Fruit fly (Drosophila melanogaster) whole organism, prepupa: ENCODE results near the gene RpL24-like.

ENCODE experiments used
- Blimp-1 ChIP-seq: fragments of 200-800 bp; sonication (Bioruptor generic); optimal IDR thresholded peaks from 3 replicates; lab custom pipeline; 2017; ENCODE audit warnings: missing biosample characterization, missing genetic modification characterization, mild to moderate bottlenecking, moderate library complexity, missing genetic modification reagents
- CG11294 ChIP-seq: fragments of 200-800 bp; sonication (Bioruptor generic); IDR thresholded peaks from 2 replicates; pipeline ENCODE4 v1.3.6; 2022; ENCODE audit warnings: missing biosample characterization, missing genetic modification characterization
- CG11902 ChIP-seq: fragments of 200-800 bp; sonication (Bioruptor generic); optimal IDR thresholded peaks from 3 replicates; lab custom pipeline; 2016; ENCODE audit warnings: missing biosample characterization, missing genetic modification characterization
- CG1621 ChIP-seq: fragments of 200-800 bp; sonication (Bioruptor generic); optimal IDR thresholded peaks from 3 replicates; lab custom pipeline; 2018; ENCODE audit warnings: missing biosample characterization, mild to moderate bottlenecking, missing genetic modification characterization
- CG16779 ChIP-seq: fragments of 200-800 bp; sonication (Bioruptor generic); optimal IDR thresholded peaks from 3 replicates; lab custom pipeline; 2017; ENCODE audit warnings: missing biosample characterization, mild to moderate bottlenecking, missing genetic modification characterization
- CG31627 ChIP-seq: fragments of 200-800 bp; sonication (Bioruptor generic); optimal IDR thresholded peaks from 3 replicates; lab custom pipeline; 2016; ENCODE audit warnings: missing biosample characterization, missing genetic modification characterization
- CG32006 ChIP-seq: fragments of 200-800 bp; sonication (Bioruptor generic); optimal IDR thresholded peaks from 3 replicates; lab custom pipeline; 2017; ENCODE audit warnings: missing biosample characterization, mild to moderate bottlenecking, missing genetic modification characterization
- CG3919 ChIP-seq: fragments of 200-800 bp; sonication (Bioruptor generic); optimal IDR thresholded peaks from 3 replicates; lab custom pipeline; 2016; ENCODE audit warnings: missing biosample characterization, missing genetic modification characterization
- CG4318 ChIP-seq: fragments of 200-800 bp; sonication (Bioruptor generic); optimal IDR thresholded peaks from 3 replicates; lab custom pipeline; 2017; ENCODE audit warnings: missing biosample characterization, mild to moderate bottlenecking, missing genetic modification characterization
- CG6792 ChIP-seq: fragments of 200-800 bp; sonication (Bioruptor generic); optimal IDR thresholded peaks from 3 replicates; lab custom pipeline; 2016; ENCODE audit warnings: missing biosample characterization, missing genetic modification characterization
- CG6808 ChIP-seq: fragments of 200-800 bp; sonication (Bioruptor generic); optimal IDR thresholded peaks from 3 replicates; lab custom pipeline; 2017; ENCODE audit warnings: missing biosample characterization, missing genetic modification characterization, mild to moderate bottlenecking, moderate library complexity, missing genetic modification reagents
- CG6854 ChIP-seq: fragments of 200-800 bp; sonication (Bioruptor generic); optimal IDR thresholded peaks from 2 replicates; lab custom pipeline; 2017; ENCODE audit warnings: missing biosample characterization, mild to moderate bottlenecking, missing genetic modification characterization
- CG7368 ChIP-seq: fragments of 200-800 bp; sonication (Bioruptor generic); optimal IDR thresholded peaks from 3 replicates; lab custom pipeline; 2016; ENCODE audit warnings: missing biosample characterization, missing genetic modification characterization
- CG8119 ChIP-seq: fragments of 200-800 bp; sonication (Bioruptor generic); IDR thresholded peaks from 3 replicates; pipeline ENCODE4 v1.3.6; 2022; ENCODE audit warnings: missing biosample characterization, missing genetic modification characterization
- CG8319 ChIP-seq: fragments of 200-800 bp; sonication (Bioruptor generic); optimal IDR thresholded peaks from 3 replicates; lab custom pipeline; 2016; ENCODE audit warnings: missing biosample characterization, missing genetic modification characterization
- CG9139 ChIP-seq: fragments of 200-800 bp; sonication (Bioruptor generic); optimal IDR thresholded peaks from 3 replicates; lab custom pipeline; 2017; ENCODE audit warnings: missing biosample characterization, mild to moderate bottlenecking, missing genetic modification characterization
- Eip75B ChIP-seq: fragments of 200-800 bp; sonication (Bioruptor generic); optimal IDR thresholded peaks from 3 replicates; lab custom pipeline; 2016; ENCODE audit warnings: missing biosample characterization, missing genetic modification characterization
- Eip78C ChIP-seq: fragments of 200-800 bp; sonication (Bioruptor generic); peaks from one replicate; lab custom pipeline; 2016; ENCODE audit warnings: missing biosample characterization, missing genetic modification characterization
- Eip93F ChIP-seq: fragments of 200-800 bp; sonication (Bioruptor generic); optimal IDR thresholded peaks from 2 replicates; lab custom pipeline; 2016; ENCODE audit warnings: missing biosample characterization, mild to moderate bottlenecking, missing genetic modification characterization
- Ets21C ChIP-seq: fragments of 200-800 bp; sonication (Bioruptor generic); optimal IDR thresholded peaks from 3 replicates; lab custom pipeline; 2016; ENCODE audit warnings: missing biosample characterization, missing genetic modification characterization
- Ets96B ChIP-seq: fragments of 200-800 bp; optimal IDR thresholded peaks from 2 replicates; lab custom pipeline; 2019; ENCODE audit warnings: missing biosample characterization, mild to moderate bottlenecking, missing genetic modification characterization, moderate library complexity
- Gug ChIP-seq: fragments of 200-800 bp; sonication (Bioruptor generic); IDR thresholded peaks from 2 replicates; pipeline ENCODE4 v1.3.6; 2022; ENCODE audit warnings: missing biosample characterization, missing genetic modification characterization
- Hr38 ChIP-seq: sonication (Bioruptor generic); optimal IDR thresholded peaks from 2 replicates; lab custom pipeline; 2016; ENCODE audit warnings: missing biosample characterization, missing genetic modification characterization
- Hr39 ChIP-seq: fragments of 200-800 bp; sonication (Bioruptor generic); optimal IDR thresholded peaks from 2 replicates; lab custom pipeline; 2016; ENCODE audit warnings: missing biosample characterization, missing genetic modification characterization
- Hr4 ChIP-seq: fragments of 200-800 bp; sonication (Bioruptor generic); optimal IDR thresholded peaks from 3 replicates; lab custom pipeline; 2016; ENCODE audit warnings: missing biosample characterization, missing genetic modification characterization
- Lpt ChIP-seq: fragments of 200-800 bp; sonication (Bioruptor generic); optimal IDR thresholded peaks from 3 replicates; lab custom pipeline; 2016; ENCODE audit warnings: missing biosample characterization, missing genetic modification characterization
- Met ChIP-seq: fragments of 200-800 bp; sonication (Bioruptor generic); optimal IDR thresholded peaks from 3 replicates; lab custom pipeline; 2016; ENCODE audit warnings: missing biosample characterization, missing genetic modification characterization
- Sox102F ChIP-seq: fragments of 200-800 bp; sonication (Bioruptor generic); optimal IDR thresholded peaks from 2 replicates; lab custom pipeline; 2016; ENCODE audit warnings: missing biosample characterization, mild to moderate bottlenecking, missing genetic modification characterization
- Sox14 ChIP-seq: fragments of 200-800 bp; sonication (Bioruptor generic); optimal IDR thresholded peaks from 3 replicates; lab custom pipeline; 2016; ENCODE audit warnings: missing biosample characterization, missing genetic modification characterization
- Sox15 ChIP-seq: fragments of 200-800 bp; sonication (Bioruptor generic); optimal IDR thresholded peaks from 3 replicates; lab custom pipeline; 2016; ENCODE audit warnings: missing biosample characterization, missing genetic modification characterization
- acj6 ChIP-seq: fragments of 200-800 bp; sonication (Bioruptor generic); optimal IDR thresholded peaks from 3 replicates; lab custom pipeline; 2016; ENCODE audit warnings: missing biosample characterization, missing genetic modification characterization
- cyc ChIP-seq: fragments of 200-800 bp; sonication (Bioruptor generic); optimal IDR thresholded peaks from 3 replicates; lab custom pipeline; 2016; ENCODE audit warnings: missing biosample characterization, missing genetic modification characterization
- dac ChIP-seq: fragments of 200-800 bp; sonication (Bioruptor generic); optimal IDR thresholded peaks from 2 replicates; lab custom pipeline; 2017; ENCODE audit warnings: missing biosample characterization, mild to moderate bottlenecking, missing genetic modification characterization
- fd85E ChIP-seq: fragments of 200-800 bp; sonication (Bioruptor generic); optimal IDR thresholded peaks from 3 replicates; lab custom pipeline; 2016; ENCODE audit warnings: missing biosample characterization, missing genetic modification characterization
- fkh ChIP-seq: fragments of 200-800 bp; sonication (Bioruptor generic); optimal IDR thresholded peaks from 3 replicates; lab custom pipeline; 2017; ENCODE audit warnings: missing biosample characterization, mild to moderate bottlenecking, missing genetic modification characterization, moderate library complexity
- net ChIP-seq: fragments of 200-800 bp; sonication (Bioruptor generic); optimal IDR thresholded peaks from 3 replicates; lab custom pipeline; 2016; ENCODE audit warnings: missing biosample characterization, missing genetic modification characterization
- pdm3 ChIP-seq: fragments of 200-800 bp; sonication (Bioruptor generic); optimal IDR thresholded peaks from 3 replicates; lab custom pipeline; 2016; ENCODE audit warnings: missing biosample characterization, missing genetic modification characterization
- salr ChIP-seq, 2 experiments: fragments of 200-800 bp; sonication (Bioruptor generic); optimal IDR thresholded peaks; 3 replicates each; lab custom pipeline; 2016 to 2018; ENCODE audit warnings: missing biosample characterization in 2 of 2, missing genetic modification characterization in 2 of 2, mild to moderate bottlenecking in 1 of 2
- spab ChIP-seq: fragments of 200-800 bp; sonication (Bioruptor generic); optimal IDR thresholded peaks from 2 replicates; lab custom pipeline; 2017; ENCODE audit warnings: missing biosample characterization, mild to moderate bottlenecking, missing genetic modification characterization, missing genetic modification reagents
- ss ChIP-seq, 2 experiments: fragments of 200-800 bp; sonication (Bioruptor generic); optimal IDR thresholded peaks; 2 replicates in 1 of 2; 3 replicates in 1 of 2; lab custom pipeline; 2017 to 2018; ENCODE audit warnings: mild to moderate bottlenecking in 2 of 2, missing biosample characterization in 2 of 2, missing genetic modification characterization in 2 of 2, moderate library complexity in 1 of 2
- svp ChIP-seq: fragments of 200-800 bp; sonication (Bioruptor generic); peaks from one replicate; lab custom pipeline; 2016; ENCODE audit warnings: missing biosample characterization, missing genetic modification characterization
- topi ChIP-seq: fragments of 200-800 bp; sonication (Bioruptor generic); optimal IDR thresholded peaks from 3 replicates; lab custom pipeline; 2016; ENCODE audit warnings: missing biosample characterization, missing genetic modification characterization

Gene RpL24-like

DNA sequence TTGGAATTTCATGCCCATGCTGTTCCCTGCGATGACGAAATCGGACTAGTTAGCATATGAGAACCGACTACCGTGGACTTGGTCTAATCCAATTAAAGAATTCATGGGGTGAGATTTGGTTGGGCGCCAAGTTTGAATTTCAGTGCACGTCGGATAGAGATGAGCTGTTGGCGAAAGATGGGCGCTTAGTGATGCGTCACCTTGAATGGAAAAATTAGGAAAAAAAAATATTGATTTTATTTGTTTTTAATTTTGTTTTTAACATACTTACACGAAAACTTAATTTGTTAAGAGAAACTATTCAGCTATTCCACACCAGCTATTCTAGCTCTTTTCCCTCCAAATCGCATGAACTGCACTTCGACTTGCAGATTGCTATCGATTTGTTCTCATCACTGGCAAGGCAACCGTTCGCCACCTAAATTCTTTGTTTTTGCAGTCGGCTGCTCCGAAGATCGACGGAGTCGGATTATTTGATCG is 9.7 kb downstream of the RpL24-like start, which contains the start of the genes ninaG and Sptz (continued):
- peak; percentile 76 for TF ChIP-seq Eip93F
- TF ChIP-seq Gug (GFP tag; lab: Robert Waterston, UW), result peak; percentile 94
- TF ChIP-seq fd85E, result no peak
- TF ChIP-seq acj6 (GFP tag; lab: Kevin White, UChicago), result peak; percentile 96
- peak; percentile 65 for TF ChIP-seq CG16779
- peak; percentile 69 for TF ChIP-seq CG6854 (GFP tag; lab: Kevin White, UChicago)
- no peak for TF ChIP-seq fkh
- peak; percentile 85 for TF ChIP-seq CG1621 (tag; lab: Kevin White, UChicago)
- peak; percentile 94 for TF ChIP-seq Sox15
- peak in 1 of 2 experiments; percentile 78 for TF ChIP-seq salr (GFP tag; optimal IDR thresholded peaks at IDR 0.05; lab: Kevin White, UChicago)
- TF ChIP-seq topi (GFP tag; lab: Kevin White, UChicago), result peak; percentile 93
- peak; percentile 93 for TF ChIP-seq CG3919 (GFP tag; lab: Kevin White, UChicago)
- TF ChIP-seq CG7368 (GFP tag; lab: Kevin White, UChicago), result no peak
- peak; percentile 76 for TF ChIP-seq Blimp-1 (GFP tag; lab: Kevin White, UChicago)

DNA sequence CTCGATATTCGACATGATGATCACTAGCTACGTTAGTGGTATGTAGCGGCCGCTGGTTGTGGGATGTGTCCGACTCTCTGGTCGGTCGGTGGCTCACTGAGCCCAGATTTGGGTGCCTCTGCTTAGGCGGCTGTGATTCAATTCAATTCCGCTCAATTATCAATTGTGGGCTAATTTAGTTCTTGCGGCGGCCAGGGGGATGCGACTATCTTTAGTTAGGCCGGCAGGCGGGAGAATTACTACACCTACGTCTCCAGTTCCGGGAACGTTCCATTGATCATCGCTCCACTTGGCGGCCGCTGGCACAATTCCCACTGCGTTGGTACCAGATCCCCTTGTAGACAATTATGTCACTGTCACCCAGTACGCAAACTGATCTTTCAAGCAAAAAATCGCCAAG is 12.8 kb downstream of the RpL24-like start, which contains the start of the genes bumpel and CG45676:
bumpel (minus strand) TSS at position 101 of the 400 bp plus-strand sequence.
CG45676 (plus strand) TSS at position 318 of the 400 bp plus-strand sequence.
- TF ChIP-seq Hr38 (GFP tag; lab: Kevin White, UChicago) (no peak), Ets21C (GFP tag; lab: Kevin White, UChicago) (no peak), ss (GFP tag; optimal IDR thresholded peaks at IDR 0.05; lab: Kevin White, UChicago) (no peak), CG8319 (GFP tag; lab: Kevin White, UChicago) (no peak), CG32006 (no peak), CG11902 (GFP tag; lab: Kevin White, UChicago) (no peak), CG9139 (GFP tag; lab: Kevin White, UChicago) (no peak), Eip75B (GFP tag; lab: Kevin White, UChicago) (no peak)

DNA sequence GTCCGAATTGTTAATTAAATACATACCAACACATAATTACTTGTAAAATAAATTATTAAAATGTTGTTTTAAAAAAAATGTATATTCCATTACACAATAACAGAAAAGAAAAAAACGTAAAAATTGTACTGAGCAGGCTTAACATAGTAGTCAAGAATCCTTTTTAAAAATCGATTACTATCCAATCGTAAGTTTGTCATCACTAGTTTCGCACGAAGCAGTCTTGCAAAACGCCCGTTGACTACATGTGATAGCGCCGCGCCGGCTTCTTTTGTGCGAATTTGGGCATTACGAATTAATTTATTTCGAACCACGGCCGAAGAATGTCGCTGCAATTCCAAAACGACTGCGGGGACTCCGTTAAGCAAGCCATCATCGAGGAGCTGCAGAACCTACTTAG is 19.0 kb downstream of the RpL24-like start, which contains the start of gene Ipo9:
Ipo9 (plus strand) TSS at position 152 of the 400 bp plus-strand sequence.
- TF ChIP-seq Lpt (GFP tag; lab: Kevin White, UChicago) (no peak), net (GFP tag; lab: Kevin White, UChicago) (no peak), CG11294 (no peak), fd85E (no peak), CG3919 (GFP tag; lab: Kevin White, UChicago) (no peak), fkh (no peak), Sox14 (GFP tag; lab: Kevin White, UChicago) (no peak), Hr4 (no peak), CG6808 (GFP tag; lab: Kevin White, UChicago) (no peak), Ets21C (GFP tag; lab: Kevin White, UChicago) (no peak), Sox102F (GFP tag; lab: Kevin White, UChicago) (no peak)
- TF ChIP-seq, all 60 proteins: peak for 0

DNA sequence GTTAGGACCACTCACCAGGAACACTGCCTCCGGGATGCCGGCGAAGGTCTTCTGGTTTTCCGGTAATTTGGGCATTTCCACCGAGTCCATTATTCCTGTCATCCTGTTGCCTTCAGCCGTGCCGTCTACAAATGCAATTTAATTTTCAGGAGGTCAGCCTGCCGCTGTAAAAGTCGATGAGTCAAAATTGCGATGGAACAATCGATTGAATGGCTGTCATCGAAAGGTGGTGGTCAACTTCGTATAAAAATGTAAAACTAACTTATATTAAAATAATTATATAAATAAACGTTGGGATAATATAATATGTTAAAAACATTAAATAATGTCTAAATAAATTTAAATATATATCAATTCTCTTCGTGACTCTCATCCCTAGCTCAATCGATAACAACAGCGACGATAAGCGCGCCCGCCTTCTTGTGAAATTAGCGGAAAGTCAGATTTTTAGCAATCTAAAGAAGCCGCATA is 21.7 kb downstream of the RpL24-like start, which contains the start of the genes mgr and Irbp:
mgr (minus strand) TSS at position 209 of the 471 bp plus-strand sequence.
Irbp (plus strand) TSS at position 381 of the 471 bp plus-strand sequence.
- peak; percentile 58 for TF ChIP-seq CG16779
- peak; percentile 60 for TF ChIP-seq CG8319 (GFP tag; lab: Kevin White, UChicago)
- TF ChIP-seq CG4318 (GFP tag; lab: Kevin White, UChicago), result no peak
- TF ChIP-seq spab, result no peak
- peak; percentile 69 for TF ChIP-seq CG1621 (tag; lab: Kevin White, UChicago)
- no peak for TF ChIP-seq Hr4
- TF ChIP-seq CG31627, result peak; percentile 61
- peak; percentile 78 for TF ChIP-seq dac
- peak; percentile 76 for TF ChIP-seq topi (GFP tag; lab: Kevin White, UChicago)
- no peak for TF ChIP-seq Hr39 (GFP tag; lab: Kevin White, UChicago)
- TF ChIP-seq salr (GFP tag; optimal IDR thresholded peaks at IDR 0.05; lab: Kevin White, UChicago), result no peak
- TF ChIP-seq CG6854 (GFP tag; lab: Kevin White, UChicago), result no peak
- TF ChIP-seq CG8119 (GFP tag; lab: Robert Waterston, UW), result peak; percentile 85
- TF ChIP-seq Eip78C (GFP tag; lab: Kevin White, UChicago), result no peak
- TF ChIP-seq Hr38 (GFP tag; lab: Kevin White, UChicago), result no peak
- TF ChIP-seq CG11294, result peak; percentile 82
- TF ChIP-seq Sox15, result peak; percentile 65
- peak; percentile 87 for TF ChIP-seq CG32006
- TF ChIP-seq svp (GFP tag; lab: Kevin White, UChicago), result peak; percentile 92
- TF ChIP-seq cyc (GFP tag; lab: Kevin White, UChicago), result peak; percentile 60
- TF ChIP-seq Met, result no peak
- no peak for TF ChIP-seq pdm3 (GFP tag; lab: Kevin White, UChicago)
- peak; percentile 59 for TF ChIP-seq Lpt (GFP tag; lab: Kevin White, UChicago)
- TF ChIP-seq Ets96B (tag; lab: Kevin White, UChicago), result peak; percentile 71
- no peak for TF ChIP-seq Eip93F
- TF ChIP-seq CG11902 (GFP tag; lab: Kevin White, UChicago), result peak; percentile 62
- peak; percentile 77 for TF ChIP-seq net (GFP tag; lab: Kevin White, UChicago)
- TF ChIP-seq CG7368 (GFP tag; lab: Kevin White, UChicago), result peak; percentile 66
- TF ChIP-seq CG6792 (GFP tag; lab: Kevin White, UChicago), result peak; percentile 79
- TF ChIP-seq Eip75B (GFP tag; lab: Kevin White, UChicago), result no peak
